Worm (Caenorhabditis elegans): ENCODE data around the gene mrpl-1.
A peak's percentile ranks its signal among the peaks of the same experiment; 100 is the strongest.

mrpl-1 gene

DNA sequence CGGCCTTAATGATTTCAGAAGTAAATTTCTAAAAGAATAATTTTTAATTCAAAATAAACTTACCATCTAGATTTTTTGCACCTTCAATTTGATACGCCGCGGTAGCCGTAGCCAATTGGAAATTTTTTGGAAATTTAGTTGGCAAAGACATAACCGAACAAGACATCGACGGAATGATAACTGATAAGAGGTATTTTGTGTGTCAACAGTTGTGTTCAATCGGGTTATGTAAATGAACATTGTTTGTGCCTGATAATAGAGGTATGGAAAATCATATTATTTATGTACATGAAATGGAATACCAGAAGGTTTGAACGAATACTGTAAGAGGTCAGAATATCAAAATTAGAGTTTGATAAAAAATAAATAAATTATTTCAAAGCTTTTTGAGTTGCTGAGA, 38.3 kb upstream of the mrpl-1 start, which contains the start of gene klo-1:
klo-1 (minus strand) TSS at position 388 of the 400 bp plus-strand sequence.
- no peak for TF ChIP-seq ztf-22 (GFP tag; optimal IDR thresholded peaks at IDR 0.05)
- TF ChIP-seq nhr-80 (tag; optimal IDR thresholded peaks at IDR 0.05): peak; percentile 77

DNA sequence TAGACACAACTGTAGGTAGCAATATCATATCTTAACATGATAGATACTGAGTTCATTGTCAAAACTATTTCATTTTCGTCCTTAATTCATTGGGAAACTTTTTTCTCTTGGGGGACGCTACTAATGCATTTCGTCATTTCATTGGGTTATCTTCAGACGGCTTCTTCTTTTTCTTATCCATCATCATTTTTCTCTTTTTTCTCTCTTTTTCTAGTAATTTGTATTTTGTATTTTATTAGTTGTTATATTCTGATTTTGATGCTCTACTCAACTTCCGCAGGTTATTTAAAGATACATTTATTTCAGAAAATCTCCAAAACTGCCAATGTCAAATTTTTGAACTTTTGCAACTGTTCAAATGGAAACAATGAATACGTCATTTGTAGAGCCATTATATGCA, 34.0 kb upstream of the mrpl-1 start, which contains the start of gene npr-35:
npr-35 (plus strand) TSS at position 301 of the 400 bp plus-strand sequence.
- TF ChIP-seq bed-2 (GFP tag; IDR thresholded peaks at IDR 0.05) (no peak), lag-1 (GFP tag; IDR thresholded peaks at IDR 0.05) (no peak), F57A8.1 (GFP tag; optimal IDR thresholded peaks at IDR 0.05) (no peak), mel-28 (tag; optimal IDR thresholded peaks at IDR 0.05; ENCODE audit: borderline replicate concordance) (no peak), ztf-3 (GFP tag; optimal IDR thresholded peaks at IDR 0.05) (no peak), attf-3 (GFP tag; conservative IDR thresholded peaks at IDR 0.05) (no peak), ztf-26 (tag; optimal IDR thresholded peaks at IDR 0.05) (no peak), snpc-1.3 (tag; optimal IDR thresholded peaks at IDR 0.05; ENCODE audit: insufficient read depth) (no peak), aptf-3 (GFP tag; IDR thresholded peaks at IDR 0.05) (no peak), F23B12.7 (tag; optimal IDR thresholded peaks at IDR 0.05; ENCODE audit: insufficient read depth) (no peak), nfya-2 (GFP tag; IDR thresholded peaks at IDR 0.05) (no peak), T07F8.4 (tag; optimal IDR thresholded peaks at IDR 0.05) (no peak), lin-40 (tag; optimal IDR thresholded peaks at IDR 0.05) (no peak), madf-3 (GFP tag; IDR thresholded peaks at IDR 0.05) (no peak), lin-54 (GFP tag; optimal IDR thresholded peaks at IDR 0.05) (no peak), zfh-2 (GFP tag; conservative IDR thresholded peaks at IDR 0.05) (no peak)

DNA sequence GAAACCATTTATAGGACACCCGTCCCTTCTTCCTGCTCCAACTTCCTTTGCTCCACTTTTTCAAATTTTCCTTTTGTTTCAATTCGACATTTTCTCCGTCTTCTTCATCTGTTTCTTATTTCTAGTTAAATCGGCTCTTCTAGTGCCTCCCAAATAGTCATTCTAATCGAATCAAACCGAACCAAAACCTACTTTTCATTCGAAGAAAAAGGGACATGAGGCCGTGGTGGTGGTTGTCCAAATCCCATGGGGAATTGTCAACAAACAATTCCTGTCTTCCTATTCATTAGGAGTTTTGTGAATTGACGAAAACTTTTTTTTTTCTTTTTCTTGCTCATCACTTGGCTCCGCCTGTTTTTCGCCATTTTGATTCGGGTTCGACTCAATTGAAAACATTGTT, 27.1 kb upstream of the mrpl-1 start:
- TF ChIP-seq C17E4.6 (GFP tag; IDR thresholded peaks at IDR 0.05) (no peak), F39B2.1 (GFP tag; IDR thresholded peaks at IDR 0.05) (no peak)

DNA sequence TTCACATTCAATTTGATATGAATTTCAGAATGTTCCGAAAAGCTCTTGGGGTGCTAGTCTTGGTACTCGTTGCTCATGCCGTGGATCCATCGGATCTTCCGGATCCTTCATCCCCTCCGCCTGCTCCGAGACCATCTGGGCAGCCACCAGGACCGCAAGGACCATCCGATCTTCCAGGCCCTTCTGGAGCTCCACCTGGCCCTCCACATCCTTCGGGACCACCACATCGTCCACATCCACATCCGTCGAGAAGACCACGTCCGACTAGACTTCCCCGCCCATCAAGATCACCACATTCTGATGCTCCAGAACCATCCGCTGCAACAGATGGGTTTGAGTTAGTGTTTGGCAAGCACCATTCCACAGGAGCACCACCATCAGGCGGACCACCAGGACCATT, 25.1 kb upstream of the mrpl-1 start, which contains the start of gene clx-1:
clx-1 (plus strand) TSS at position 30 of the 400 bp plus-strand sequence.
- TF ChIP-seq egrh-3 (GFP tag; IDR thresholded peaks at IDR 0.05) (peak; percentile 36; the same call in 1 of the 2 replicates), Y53G8AR.9 (GFP tag; conservative IDR thresholded peaks at IDR 0.05) (no peak)

DNA sequence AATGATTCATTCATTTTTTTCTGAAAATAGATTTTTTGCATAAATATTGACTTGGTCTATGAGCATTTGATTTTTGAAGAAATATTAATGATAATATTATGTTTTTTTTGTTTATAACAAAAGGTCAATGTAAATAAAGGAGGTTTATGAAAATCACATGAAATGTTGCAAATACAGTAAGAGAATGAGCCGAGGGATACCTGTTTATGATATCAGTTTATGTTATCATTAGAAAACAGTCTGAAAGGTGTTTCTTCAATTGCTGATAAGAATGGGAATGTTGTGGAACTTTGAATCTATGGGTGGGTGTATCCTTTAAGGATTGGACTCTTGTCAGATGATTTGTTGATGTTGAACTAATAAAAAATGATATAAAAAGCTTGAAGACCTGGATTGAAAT, 24.7 kb upstream of the mrpl-1 start:
- TF ChIP-seq F23B12.7 (tag; optimal IDR thresholded peaks at IDR 0.05; ENCODE audit: insufficient read depth) (no peak), B0336.3 (GFP tag; IDR thresholded peaks at IDR 0.05) (no peak), let-526 (GFP tag; IDR thresholded peaks at IDR 0.05) (no peak), ceh-79 (tag; optimal IDR thresholded peaks at IDR 0.05) (no peak), ztf-26 (tag; optimal IDR thresholded peaks at IDR 0.05) (no peak), fkh-3 (tag; optimal IDR thresholded peaks at IDR 0.05) (no peak), pbrm-1 (GFP tag; IDR thresholded peaks at IDR 0.05) (no peak), madf-3 (GFP tag; IDR thresholded peaks at IDR 0.05) (no peak), B0035.1 (tag; optimal IDR thresholded peaks at IDR 0.05) (no peak)

DNA sequence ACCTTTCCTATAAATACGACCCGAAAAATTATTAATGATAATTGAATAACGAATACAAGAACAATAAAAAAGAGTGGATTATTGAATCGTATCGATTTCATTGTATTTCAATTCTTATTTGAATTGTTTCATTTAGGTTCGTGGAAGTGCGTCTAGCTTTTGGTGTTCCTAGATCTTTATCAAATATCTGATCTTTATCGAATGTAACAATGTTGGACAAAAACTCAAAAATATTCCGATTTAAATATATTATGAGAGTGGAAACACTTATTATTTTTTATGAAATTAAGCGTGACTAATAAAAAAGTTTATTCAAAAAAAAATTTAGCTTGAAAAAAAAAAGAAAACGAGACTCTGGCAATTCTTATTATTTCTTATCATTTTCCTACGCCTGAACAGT, 22.5 kb upstream of the mrpl-1 start, which contains the start of the genes C50F7.9 and C50F7.3:
C50F7.9 (minus strand) TSS at position 101 of the 400 bp plus-strand sequence.
C50F7.3 (plus strand) TSS at position 370 of the 400 bp plus-strand sequence.
- TF ChIP-seq ztf-6 (GFP tag; IDR thresholded peaks at IDR 0.05): no peak
- TF ChIP-seq lin-26 (GFP tag; IDR thresholded peaks at IDR 0.05): no peak
- TF ChIP-seq lin-40 (tag; optimal IDR thresholded peaks at IDR 0.05): no peak
- TF ChIP-seq ceh-58 (GFP tag; IDR thresholded peaks at IDR 0.05): no peak
- no peak for TF ChIP-seq athp-1 (tag; optimal IDR thresholded peaks at IDR 0.05)
- no peak for TF ChIP-seq pha-4 (tag; optimal IDR thresholded peaks at IDR 0.05)
- no peak for TF ChIP-seq hrde-1 (tag; optimal IDR thresholded peaks at IDR 0.05; ENCODE audit: borderline replicate concordance)
- TF ChIP-seq ceh-91 (GFP tag; IDR thresholded peaks at IDR 0.05): no peak
- no peak for TF ChIP-seq zfh-2 (GFP tag; conservative IDR thresholded peaks at IDR 0.05)
- no peak for TF ChIP-seq F33H1.4 (GFP tag; IDR thresholded peaks at IDR 0.05)
- no peak for TF ChIP-seq dpl-1 (GFP tag; optimal IDR thresholded peaks at IDR 0.05)
